Fruit fly (Drosophila melanogaster) whole organism, adult: Measurements from ENCODE around the gene VAChT.

Experiments
- CG12768 ChIP-seq: fragments of 200-800 bp; sonication (Bioruptor generic); optimal IDR thresholded peaks from 2 replicates; lab custom pipeline; 2017; ENCODE audit warnings: missing biosample characterization, missing genetic modification characterization, mild to moderate bottlenecking, moderate library complexity, missing genetic modification reagents
- CG1620 ChIP-seq: fragments of 200-800 bp; sonication (Bioruptor generic); optimal IDR thresholded peaks from 2 replicates; lab custom pipeline; 2016; ENCODE audit warnings: missing biosample characterization, missing genetic modification characterization
- CG5204 ChIP-seq: fragments of 200-800 bp; sonication (Bioruptor generic); optimal IDR thresholded peaks from 2 replicates; lab custom pipeline; 2016; ENCODE audit warnings: missing biosample characterization, missing genetic modification characterization
- CG7045 ChIP-seq: fragments of 200-800 bp; sonication (Bioruptor generic); optimal IDR thresholded peaks from 2 replicates; lab custom pipeline; 2017; ENCODE audit warnings: missing biosample characterization, mild to moderate bottlenecking, missing genetic modification characterization
- CG7101 ChIP-seq: fragments of 200-800 bp; sonication (Bioruptor generic); optimal IDR thresholded peaks from 2 replicates; lab custom pipeline; 2018; ENCODE audit warnings: missing biosample characterization, mild to moderate bottlenecking, missing genetic modification characterization, moderate library complexity
- kay ChIP-seq: fragments of 200-800 bp; sonication (Bioruptor generic); peaks from one replicate; lab custom pipeline; 2016; ENCODE audit warnings: missing biosample characterization, missing genetic modification characterization, borderline replicate concordance
- ovo ChIP-seq: fragments of 200-800 bp; sonication (Bioruptor generic); optimal IDR thresholded peaks from 2 replicates; lab custom pipeline; 2016; ENCODE audit warnings: missing biosample characterization, missing genetic modification characterization
- tj ChIP-seq: fragments of 200-800 bp; sonication (Bioruptor generic); optimal IDR thresholded peaks from 3 replicates; lab custom pipeline; 2017; ENCODE audit warnings: missing biosample characterization, mild to moderate bottlenecking, missing genetic modification characterization, moderate library complexity

DNA sequence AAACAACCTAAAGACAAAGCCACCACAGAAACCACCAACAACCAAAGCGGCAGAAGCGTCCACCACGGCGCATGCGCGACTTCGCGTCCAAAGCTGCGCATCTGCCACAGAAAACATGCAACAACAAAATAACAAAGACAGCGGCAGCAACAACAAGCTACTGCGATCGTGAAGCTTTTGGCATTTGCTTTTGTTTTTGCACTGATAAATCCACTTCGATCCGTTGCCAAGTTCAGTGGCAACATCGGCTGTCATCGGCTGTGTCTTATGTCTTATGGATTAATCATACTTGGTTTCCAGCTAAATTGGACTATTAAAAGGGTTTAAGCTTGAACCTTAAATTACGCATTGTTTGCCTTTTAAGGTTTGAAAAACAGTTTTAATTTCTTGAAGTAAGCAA is 12.7 kb upstream of the VAChT start, which contains the start of gene Muc91C:
- TF ChIP-seq CG5204 (GFP tag; lab: Kevin White, UChicago) (no peak), kay (no peak), tj (GFP tag; lab: Kevin White, UChicago) (no peak), CG7045 (GFP tag; lab: Kevin White, UChicago) (no peak), CG1620 (GFP tag; lab: Kevin White, UChicago) (no peak), ovo (GFP tag; lab: Kevin White, UChicago) (no peak), CG12768 (GFP tag; lab: Kevin White, UChicago) (no peak), CG7101 (tag; lab: Kevin White, UChicago) (no peak)
